Fruit fly (Drosophila melanogaster) ovary, adult (tissue): ENCODE results near the gene CG7706.

Source experiments
- CG17801 ChIP-seq: fragments of 200-800 bp; optimal IDR thresholded peaks from 2 replicates; lab custom pipeline; 2019; ENCODE audit warnings: missing biosample characterization, mild to moderate bottlenecking, missing genetic modification characterization, moderate library complexity; ENCODE audit not compliant: partially characterized antibody

The CG7706 gene

dm6 chr3R:18677500-18677940 lies at the start of gene CG7706, which contains the start of gene dind:
Gene CG7706 (plus strand): TSS chr3R:18677818.
Gene dind (minus strand): TSS chr3R:18677539.
- no peak for TF ChIP-seq CG17801

dm6 chr3R:18628311-18628811 lies 49.3 kb upstream of the CG7706 start:
- TF ChIP-seq CG17801: no peak

dm6 chr3R:18633099-18633498 lies 44.5 kb upstream of the CG7706 start:
- no peak for TF ChIP-seq CG17801

dm6 chr3R:18639662-18640061 lies 38.0 kb upstream of the CG7706 start:
- peak; percentile 16 for TF ChIP-seq CG17801

- no peak for TF ChIP-seq CG17801
Observed at dm6 chr3R:18641242-18641757, 36.3 kb upstream of the CG7706 start, which contains the start of gene CG14301. Gene CG14301 (minus strand): TSS chr3R:18641457.

- no peak for TF ChIP-seq CG17801
Observed at dm6 chr3R:18643646-18644045, 34.0 kb upstream of the CG7706 start.

dm6 chr3R:18658380-18658944 lies 19.2 kb upstream of the CG7706 start:
- TF ChIP-seq CG17801: no peak

dm6 chr3R:18658945-18659642 lies 18.5 kb upstream of the CG7706 start, which contains the start of the genes CG31224 and CstF64:
Gene CG31224 (minus strand): TSS chr3R:18659309.
Gene CstF64 (plus strand): TSS chr3R:18659618.
- peak; percentile 65 for TF ChIP-seq CG17801

dm6 chr3R:18663525-18663924 lies 14.1 kb upstream of the CG7706 start, which contains the start of the genes Cpsf73 and Gos28:
Gene Cpsf73 (minus strand): TSS chr3R:18663552.
Gene Gos28 (plus strand): TSS chr3R:18663738.
- TF ChIP-seq CG17801: peak; percentile 36

- TF ChIP-seq CG17801: no peak
Observed at dm6 chr3R:18665061-18665460, 12.6 kb upstream of the CG7706 start, which contains the start of gene CG31231. Gene CG31231 (plus strand): TSS chr3R:18665361.

- TF ChIP-seq CG17801: no peak
Observed at dm6 chr3R:18667659-18668248, 9.9 kb upstream of the CG7706 start, which contains the start of gene CG31229. Gene CG31229 (plus strand): TSS chr3R:18667852.

dm6 chr3R:18669152-18669551 lies 8.5 kb upstream of the CG7706 start, which contains the start of gene CG7702:
Gene CG7702 (plus strand): TSS chr3R:18669390.
- no peak for TF ChIP-seq CG17801

- no peak for TF ChIP-seq CG17801
Observed at dm6 chr3R:18669812-18670211, 7.8 kb upstream of the CG7706 start.

- TF ChIP-seq CG17801: peak; percentile 72
Observed at dm6 chr3R:18670441-18671111, 7.0 kb upstream of the CG7706 start.

- TF ChIP-seq CG17801: no peak
Observed at dm6 chr3R:18671112-18671729, 6.4 kb upstream of the CG7706 start, which contains the start of gene CG31230. Gene CG31230 (plus strand): TSS chr3R:18671679.

- TF ChIP-seq CG17801: no peak
Observed at dm6 chr3R:18680332-18680731, 2.7 kb downstream of the CG7706 start, which contains the start of the genes CG46318 and ChT. Gene CG46318 (plus strand): TSS chr3R:18680604. Gene ChT (plus strand): TSS chr3R:18680604.
